Worm (Caenorhabditis elegans) whole organism, midembryonic: ENCODE measurements around the gene Y39B6A.3.

Experiments used
- flt-1 ChIP-seq: fragments of 200-800 bp; sonication (Bioruptor generic); IDR thresholded peaks from 2 replicates; pipeline ENCODE4 v1.3.6; 2022; ENCODE audit warnings: missing genetic modification characterization, missing compliant biosample characterization
- tab-1 ChIP-seq: fragments of 200-800 bp; sonication (Bioruptor generic); IDR thresholded peaks from 2 replicates; pipeline ENCODE4 v1.3.6; 2022; ENCODE audit warnings: missing genetic modification characterization, missing compliant biosample characterization

DNA sequence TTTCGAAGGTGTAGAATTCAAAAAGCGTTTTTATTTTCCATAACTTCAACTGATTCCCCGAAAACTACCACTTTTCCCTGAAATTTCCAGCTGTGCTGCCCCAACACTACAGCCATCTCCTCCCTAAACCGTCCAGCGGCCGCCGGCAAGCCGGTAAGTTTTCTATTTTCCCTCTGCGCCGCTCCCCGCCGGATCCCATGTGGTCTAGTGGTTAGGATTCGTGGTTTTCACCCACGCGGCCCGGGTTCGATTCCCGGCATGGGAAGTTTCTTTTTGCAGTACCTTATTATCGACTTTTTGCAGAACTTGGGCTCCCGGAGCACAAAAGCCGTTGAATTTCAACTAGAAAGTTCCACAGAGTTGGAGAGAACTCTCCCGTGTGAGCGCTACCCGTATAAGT lies 47.2 kb downstream of the Y39B6A.3 start:
- TF ChIP-seq flt-1 (GFP tag; lab: Robert Waterston, UW): peak; percentile 44; the same call in 1 of the 2 replicates
- TF ChIP-seq tab-1 (GFP tag; lab: Robert Waterston, UW): no peak
